Worm (Caenorhabditis elegans) whole organism, L1 larva: ENCODE data around the gene str-48.

Source experiments
- efl-1 ChIP-seq, 4 experiments: fragments of 150-350 bp; optimal IDR thresholded peaks in 3 of 4; peaks in 1 of 4; 1 replicate in 1 of 4; 2 replicates in 3 of 4; lab custom pipeline; 2014; ENCODE audit warnings: missing biosample characterization in 2 of 4, missing genetic modification characterization in 2 of 4, missing genetic modification reagents in 2 of 4
- fkh-10 ChIP-seq: sonication (generic microtip); optimal IDR thresholded peaks from 2 replicates; lab custom pipeline; 2017; ENCODE audit warnings: missing biosample characterization, missing genetic modification reagents, missing genetic modification characterization
- jun-1 ChIP-seq: fragments of 150-350 bp; optimal IDR thresholded peaks from 2 replicates; lab custom pipeline; 2014; ENCODE audit warnings: missing biosample characterization, missing genetic modification reagents, missing genetic modification characterization
- lin-13 ChIP-seq: fragments of 150-350 bp; optimal IDR thresholded peaks from 2 replicates; lab custom pipeline; 2014; ENCODE audit warnings: missing biosample characterization, missing genetic modification reagents, missing genetic modification characterization
- nhr-12 ChIP-seq: sonication (generic microtip); optimal IDR thresholded peaks from 2 replicates; lab custom pipeline; 2017; ENCODE audit warnings: missing biosample characterization, missing genetic modification characterization
- nhr-77 ChIP-seq: fragments of 150-350 bp; optimal IDR thresholded peaks from 2 replicates; lab custom pipeline; 2014; ENCODE audit warnings: missing biosample characterization, missing genetic modification characterization
- nhr-85 ChIP-seq: sonication (generic microtip); peaks from one replicate; lab custom pipeline; 2016; ENCODE audit warnings: missing genetic modification characterization, inconsistent platforms, missing compliant biosample characterization
- skn-1 ChIP-seq: fragments of 150-350 bp; optimal IDR thresholded peaks from 2 replicates; lab custom pipeline; 2014; ENCODE audit warnings: missing biosample characterization, missing genetic modification characterization
- sup-37 ChIP-seq: fragments of 200-800 bp; sonication (Bioruptor generic); optimal IDR thresholded peaks from 2 replicates; lab custom pipeline; 2018; ENCODE audit warnings: mild to moderate bottlenecking, missing genetic modification characterization, missing compliant biosample characterization
- unc-130 ChIP-seq: fragments of 150-350 bp; optimal IDR thresholded peaks from 2 replicates; lab custom pipeline; 2017; ENCODE audit warnings: missing biosample characterization, missing genetic modification characterization, inconsistent platforms
- vab-15 ChIP-seq: sonication (generic microtip); optimal IDR thresholded peaks from 2 replicates; lab custom pipeline; 2017; ENCODE audit warnings: missing genotype, mild to moderate bottlenecking, missing genetic modification characterization, missing compliant biosample characterization
- ztf-11 ChIP-seq, 2 experiments: sonication (generic microtip); optimal IDR thresholded peaks; 2 replicates each; lab custom pipeline; 2016 to 2017; ENCODE audit warnings: missing genetic modification characterization in 2 of 2, missing biosample characterization in 1 of 2, missing compliant biosample characterization in 1 of 2

ce11 chrIV:7075063-7075462, 46.7 kb upstream of the str-48 start, which contains the start of gene srg-50:
- TF ChIP-seq unc-130 (tag; lab: Kevin White, UChicago), result no peak
- TF ChIP-seq lin-13 (GFP tag; lab: Kevin White, UChicago), result no peak
- TF ChIP-seq nhr-85, result no peak
- TF ChIP-seq sup-37, result no peak
- no peak for TF ChIP-seq nhr-12
- TF ChIP-seq nhr-77, result no peak
- no peak for TF ChIP-seq ztf-11 (tag; optimal IDR thresholded peaks at IDR 0.05; lab: Kevin White, UChicago)
- TF ChIP-seq efl-1 (optimal IDR thresholded peaks at IDR 0.05; lab: Kevin White, UChicago), result no peak
- no peak for TF ChIP-seq efl-1 (GFP tag; optimal IDR thresholded peaks at IDR 0.05 in 1 of 2; lab: Kevin White, UChicago)
- TF ChIP-seq vab-15 (tag; lab: Kevin White, UChicago), result no peak
- no peak for TF ChIP-seq jun-1 (tag; lab: Kevin White, UChicago)
- no peak for TF ChIP-seq skn-1 (tag; lab: Kevin White, UChicago)
- no peak for TF ChIP-seq fkh-10 (GFP tag; lab: Kevin White, UChicago)
